Fruit fly (Drosophila melanogaster) whole organism: ENCODE results near the gene CG32087.

Experiments
- CG8478 ChIP-seq: fragments of >200 bp; optimal IDR thresholded peaks from 2 replicates; lab custom pipeline; 2018; ENCODE audit warnings: inconsistent platforms
- Dll ChIP-seq: fragments of >200 bp; optimal IDR thresholded peaks from 2 replicates; lab custom pipeline; 2017
- EcR ChIP-seq, 2 experiments: fragments of >200 bp; optimal IDR thresholded peaks; 2 replicates each; lab custom pipeline; 2017; ENCODE audit warnings: missing biosample characterization in 2 of 2, missing genetic modification characterization in 2 of 2, missing genetic modification reagents in 2 of 2
- pan ChIP-seq: fragments of >200 bp; optimal IDR thresholded peaks from 2 replicates; lab custom pipeline; 2017
- psq ChIP-seq: fragments of >200 bp; optimal IDR thresholded peaks from 2 replicates; lab custom pipeline; 2017
- usp ChIP-seq: fragments of >200 bp; optimal IDR thresholded peaks from 2 replicates; lab custom pipeline; 2017; ENCODE audit warnings: missing biosample characterization, missing genetic modification characterization, mixed read lengths

The CG32087 gene

DNA sequence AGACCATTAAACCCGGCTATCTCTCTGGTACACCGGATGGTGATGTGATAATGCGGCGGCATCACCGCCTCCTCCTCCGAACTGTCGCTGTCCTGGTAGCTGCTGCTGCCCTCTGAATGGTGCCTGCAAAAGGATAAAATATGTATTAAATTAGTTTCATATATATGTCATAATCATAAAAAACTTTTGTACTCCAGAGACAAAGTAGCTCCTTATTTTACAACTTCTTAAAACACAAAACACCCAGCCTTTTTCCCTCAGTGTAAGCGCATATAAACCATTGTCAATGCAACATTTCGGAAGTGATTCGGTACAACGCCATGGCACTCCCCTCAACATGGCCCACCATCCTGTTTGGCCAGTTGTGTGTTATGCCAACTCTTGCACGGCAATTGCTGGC is 30.3 kb upstream of the CG32087 start:
- TF ChIP-seq pan (lab: Kevin White, UChicago) (no peak), usp (GFP tag; lab: Kevin White, UChicago) (no peak), EcR (GFP tag; optimal IDR thresholded peaks at IDR 0.05; lab: Kevin White, UChicago) (no peak), psq (lab: Kevin White, UChicago) (no peak), Dll (lab: Kevin White, UChicago) (no peak), CG8478 (lab: Kevin White, UChicago) (no peak)

DNA sequence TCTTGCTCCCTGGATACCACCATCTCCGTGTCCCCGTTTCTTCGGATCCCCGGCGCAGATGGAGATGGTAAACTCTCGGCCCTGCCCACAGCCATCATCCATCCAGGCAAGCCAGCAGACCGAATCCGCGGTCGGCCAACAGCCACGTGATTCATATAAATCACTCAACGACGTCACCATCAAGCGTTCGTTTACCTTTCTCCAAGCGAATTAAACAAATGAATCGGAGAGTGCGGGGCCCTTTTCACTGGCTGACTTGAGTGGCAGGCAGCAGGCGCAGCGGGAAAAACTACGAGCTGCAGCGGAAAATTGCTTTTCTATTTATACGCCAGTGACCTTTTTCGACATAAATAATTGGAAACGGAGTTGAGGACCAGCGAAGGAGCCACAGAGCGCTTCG is 28.4 kb upstream of the CG32087 start:
- TF ChIP-seq pan (lab: Kevin White, UChicago) (no peak), usp (GFP tag; lab: Kevin White, UChicago) (no peak), EcR (GFP tag; optimal IDR thresholded peaks at IDR 0.05; lab: Kevin White, UChicago) (peak in 1 of 2 experiments; percentile 77), CG8478 (lab: Kevin White, UChicago) (no peak), psq (lab: Kevin White, UChicago) (no peak), Dll (lab: Kevin White, UChicago) (no peak)

DNA sequence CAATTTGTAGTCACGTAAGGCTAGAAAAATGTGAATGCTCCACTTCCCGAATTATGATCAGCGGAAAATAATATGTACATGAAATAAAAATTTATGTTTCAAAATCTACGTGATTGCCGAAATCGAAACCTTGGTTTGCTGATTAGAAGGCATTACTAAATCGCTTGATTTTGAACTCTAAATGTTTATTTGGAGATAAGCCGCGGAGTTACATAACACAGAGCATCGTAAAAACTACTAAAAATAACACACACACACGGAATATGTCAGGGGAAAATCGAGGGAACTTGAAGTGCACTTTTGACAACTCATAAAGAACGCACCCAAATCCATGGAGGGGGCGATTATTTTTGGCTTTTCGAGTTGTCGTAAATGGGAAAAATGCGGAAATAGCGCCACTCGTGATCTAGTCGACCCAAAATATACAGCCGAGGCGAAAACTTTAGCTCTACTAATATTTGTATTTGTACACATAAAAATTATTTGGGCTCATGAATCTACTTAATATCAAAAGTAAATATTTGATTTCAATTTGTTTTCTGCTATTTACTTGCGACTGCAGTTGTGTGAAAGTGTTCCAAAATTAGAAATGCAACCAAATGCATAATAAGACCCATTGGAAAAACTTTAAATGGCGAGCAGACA is 26.9 kb upstream of the CG32087 start:
- TF ChIP-seq psq (lab: Kevin White, UChicago) (no peak), Dll (lab: Kevin White, UChicago) (no peak), usp (GFP tag; lab: Kevin White, UChicago) (no peak), pan (lab: Kevin White, UChicago) (no peak), EcR (GFP tag; optimal IDR thresholded peaks at IDR 0.05; lab: Kevin White, UChicago) (no peak), CG8478 (lab: Kevin White, UChicago) (no peak)

DNA sequence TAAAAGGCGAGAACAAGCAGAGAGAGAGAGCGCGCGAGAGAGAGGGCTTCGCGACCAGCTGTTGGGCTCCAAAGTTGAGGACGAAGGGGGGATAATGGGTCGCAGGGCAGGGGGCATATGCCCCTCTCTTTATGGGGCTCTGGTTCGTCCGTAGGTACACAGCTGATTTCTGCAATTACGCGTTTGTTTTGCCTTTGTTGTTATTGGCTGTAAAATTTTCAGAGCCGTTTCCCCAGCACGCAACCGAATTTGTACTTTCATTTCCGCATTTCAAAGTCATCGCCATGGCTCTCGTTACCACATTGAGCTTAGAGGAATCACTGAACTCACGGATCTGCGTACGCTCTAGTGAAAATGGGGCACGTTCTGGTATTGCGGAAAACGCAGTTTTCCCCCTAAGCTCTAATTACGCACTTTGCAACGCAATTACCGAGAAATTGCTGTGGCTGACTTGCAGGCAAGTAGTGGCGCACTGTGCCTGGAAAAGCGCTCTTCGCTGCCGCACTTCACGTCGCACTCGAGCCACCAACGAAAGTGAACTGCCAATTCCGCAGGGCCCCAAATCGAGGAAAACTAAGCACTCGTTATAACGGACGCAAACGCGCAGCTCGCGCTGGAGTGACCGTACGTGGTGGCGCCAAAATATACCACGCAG is 23.8 kb upstream of the CG32087 start, which contains the start of gene CG11658:
CG11658 (minus strand) TSS at position 576 of the 655 bp plus-strand sequence.
- TF ChIP-seq usp (GFP tag; lab: Kevin White, UChicago) (no peak), EcR (GFP tag; optimal IDR thresholded peaks at IDR 0.05; lab: Kevin White, UChicago) (no peak), Dll (lab: Kevin White, UChicago) (peak; percentile 97), psq (lab: Kevin White, UChicago) (no peak), pan (lab: Kevin White, UChicago) (no peak), CG8478 (lab: Kevin White, UChicago) (no peak)

DNA sequence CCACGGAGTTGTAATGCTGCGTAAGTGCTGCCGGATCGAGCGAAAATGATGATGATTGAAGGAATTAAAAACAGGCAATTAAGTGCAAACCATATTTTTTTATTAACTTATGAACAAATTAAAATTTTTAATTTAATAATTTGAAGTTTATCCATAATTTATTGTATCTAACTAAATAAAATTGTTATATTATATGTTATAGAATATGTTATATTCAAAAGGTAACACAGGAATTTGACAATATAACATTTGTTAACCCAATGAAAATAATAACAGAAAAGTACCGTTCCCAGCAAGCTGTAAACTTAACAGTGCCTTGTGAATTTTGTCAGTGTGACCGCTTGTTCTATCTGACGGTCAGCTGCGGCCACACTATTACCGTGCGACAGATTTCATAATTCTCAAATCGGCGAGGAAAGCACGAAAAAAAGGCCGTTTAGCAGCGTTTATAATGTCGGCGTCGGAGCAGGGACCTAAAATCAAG is 23.3 kb upstream of the CG32087 start, which contains the start of the genes Ccdc56 and mtTFB1:
Ccdc56 (plus strand) TSS at position 347 of the 484 bp plus-strand sequence.
mtTFB1 (plus strand) TSS at position 347 of the 484 bp plus-strand sequence.
- TF ChIP-seq EcR (GFP tag; optimal IDR thresholded peaks at IDR 0.05; lab: Kevin White, UChicago): no peak
- no peak for TF ChIP-seq pan (lab: Kevin White, UChicago)
- no peak for TF ChIP-seq CG8478 (lab: Kevin White, UChicago)

DNA sequence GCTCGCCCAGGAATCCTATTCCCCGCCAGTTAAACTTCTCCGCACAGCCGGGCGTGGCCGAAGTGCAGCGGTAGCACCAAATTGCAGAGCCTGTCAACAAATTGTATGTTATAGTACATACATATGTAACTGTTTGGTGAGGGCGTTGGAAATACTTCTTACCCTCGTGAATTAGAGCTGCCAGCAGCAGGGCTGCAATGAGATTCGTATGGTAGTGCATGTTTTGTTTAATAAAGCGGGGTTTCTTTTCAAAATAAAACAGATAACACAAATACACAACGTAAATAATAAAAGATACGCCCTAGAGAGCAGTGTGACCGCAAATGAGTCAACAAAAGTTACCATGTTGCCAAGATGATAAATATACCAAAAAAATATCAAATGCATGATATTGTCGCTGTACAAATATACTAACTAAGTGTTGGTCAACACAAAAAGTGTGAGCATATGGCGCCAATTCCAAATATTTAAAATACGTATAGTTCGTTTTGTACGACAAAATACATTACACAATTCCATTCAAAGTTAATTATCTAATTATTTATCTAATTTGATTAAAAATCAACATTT is 20.8 kb upstream of the CG32087 start, which contains the start of gene crim:
crim (minus strand) TSS at position 328 of the 570 bp plus-strand sequence.
- no peak for TF ChIP-seq pan (lab: Kevin White, UChicago)

DNA sequence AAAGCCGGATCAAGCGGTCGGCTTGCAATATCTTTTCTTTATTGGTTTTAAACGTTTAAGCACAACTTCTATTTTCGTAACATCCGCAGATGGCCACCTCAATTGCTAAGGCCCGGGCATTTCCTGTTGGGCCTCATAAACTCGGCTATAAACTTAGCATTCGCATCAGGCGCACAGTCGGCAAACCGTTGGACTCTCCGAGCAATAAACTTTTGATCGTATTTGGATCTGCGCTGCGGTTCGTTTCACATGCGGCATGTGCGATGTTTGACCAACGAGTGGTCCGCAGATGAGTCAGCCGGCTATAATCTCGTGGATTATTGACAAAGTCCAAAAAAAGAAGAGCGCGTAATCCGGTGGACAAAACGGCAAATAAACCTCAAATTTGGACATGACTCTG is 20.2 kb upstream of the CG32087 start:
- no peak for TF ChIP-seq pan (lab: Kevin White, UChicago)
- no peak for TF ChIP-seq Dll (lab: Kevin White, UChicago)
- TF ChIP-seq usp (GFP tag; lab: Kevin White, UChicago): no peak
- TF ChIP-seq psq (lab: Kevin White, UChicago): no peak
- TF ChIP-seq EcR (GFP tag; optimal IDR thresholded peaks at IDR 0.05; lab: Kevin White, UChicago): no peak
- no peak for TF ChIP-seq CG8478 (lab: Kevin White, UChicago)

DNA sequence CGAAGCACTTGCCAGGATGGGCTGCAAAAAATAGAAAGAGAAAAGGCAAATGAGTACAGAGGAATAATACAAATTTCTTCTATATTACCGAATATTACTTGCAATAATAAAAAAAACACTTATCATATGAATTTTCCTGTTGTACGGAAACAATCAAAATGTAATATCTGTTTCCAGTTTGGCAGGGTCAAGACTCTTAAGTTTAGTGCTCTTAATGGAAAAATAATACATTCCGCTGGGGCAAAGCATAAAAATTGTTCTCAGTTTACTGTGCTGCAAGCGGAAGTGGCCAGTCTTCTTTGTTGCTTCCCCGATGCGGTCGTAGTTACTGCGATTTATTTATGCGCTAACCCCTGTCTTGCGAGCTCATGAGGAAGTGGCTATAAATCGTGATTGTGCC is 19.1 kb upstream of the CG32087 start:
- no peak for TF ChIP-seq psq (lab: Kevin White, UChicago)
- TF ChIP-seq pan (lab: Kevin White, UChicago): no peak
- no peak for TF ChIP-seq Dll (lab: Kevin White, UChicago)
- no peak for TF ChIP-seq CG8478 (lab: Kevin White, UChicago)
- TF ChIP-seq usp (GFP tag; lab: Kevin White, UChicago): no peak
- TF ChIP-seq EcR (GFP tag; optimal IDR thresholded peaks at IDR 0.05; lab: Kevin White, UChicago): no peak

DNA sequence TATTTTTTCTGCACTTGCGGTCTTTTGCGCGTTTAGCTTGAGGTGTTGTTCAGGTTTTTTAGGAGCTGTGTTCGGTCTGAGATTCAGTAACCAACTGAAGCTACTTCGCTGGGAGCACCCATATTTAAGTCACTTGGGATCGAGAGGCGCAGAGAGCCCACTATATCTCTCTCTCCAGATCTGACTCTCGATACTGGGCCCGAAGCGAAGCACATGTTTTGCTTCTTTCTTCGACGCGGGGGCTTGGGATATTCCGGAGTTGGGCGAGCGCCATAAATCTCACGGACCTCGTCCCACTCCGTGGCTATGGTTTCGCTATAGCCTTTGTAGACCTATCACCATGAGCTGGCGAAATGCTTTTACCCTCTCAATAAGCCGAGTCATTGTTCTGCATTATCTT is 16.8 kb upstream of the CG32087 start, which contains the start of gene CG14132:
CG14132 (minus strand) TSS at position 99 of the 400 bp plus-strand sequence.
- TF ChIP-seq pan (lab: Kevin White, UChicago): no peak
- peak; percentile 15 for TF ChIP-seq Dll (lab: Kevin White, UChicago)

DNA sequence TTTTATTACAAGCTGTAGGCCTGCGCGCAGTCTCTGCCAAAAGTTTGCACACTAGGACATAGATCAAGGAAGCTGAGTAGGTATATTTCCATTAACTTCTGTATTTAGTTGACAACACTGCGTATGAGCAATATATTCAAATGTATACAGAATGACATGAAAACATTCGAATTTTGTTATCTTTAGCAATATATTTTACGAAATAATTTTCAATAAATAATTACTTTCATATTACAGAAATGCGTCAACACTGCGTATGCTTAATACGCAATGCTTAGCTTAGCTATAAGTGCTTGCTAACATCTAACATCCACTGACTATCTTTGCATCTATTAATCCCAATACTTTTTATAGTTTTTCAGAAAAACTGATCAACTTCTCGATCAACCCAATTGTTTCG is 15.6 kb upstream of the CG32087 start:
- TF ChIP-seq CG8478 (lab: Kevin White, UChicago) (no peak), Dll (lab: Kevin White, UChicago) (no peak), psq (lab: Kevin White, UChicago) (no peak), EcR (GFP tag; optimal IDR thresholded peaks at IDR 0.05; lab: Kevin White, UChicago) (no peak), usp (GFP tag; lab: Kevin White, UChicago) (no peak), pan (lab: Kevin White, UChicago) (no peak)

DNA sequence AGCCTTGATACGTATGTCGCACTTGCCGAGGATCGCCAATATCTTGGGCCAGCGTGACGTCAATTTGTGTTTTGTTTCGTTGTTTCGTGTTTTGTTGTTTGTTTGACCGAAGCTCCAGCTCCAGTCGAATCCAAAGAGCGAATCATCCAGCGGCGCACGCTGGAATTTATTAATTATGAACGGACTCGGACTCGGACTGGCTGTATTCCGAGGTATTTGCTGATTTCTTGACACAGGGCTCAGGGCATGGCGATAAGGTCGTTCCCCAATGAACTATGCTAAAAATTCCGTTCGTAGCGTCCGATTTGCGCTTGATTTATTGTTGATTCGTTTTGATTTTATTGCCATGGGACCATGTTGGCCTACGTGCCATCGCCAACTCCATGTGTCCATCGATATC is 15.0 kb upstream of the CG32087 start:
- TF ChIP-seq Dll (lab: Kevin White, UChicago): no peak
- no peak for TF ChIP-seq psq (lab: Kevin White, UChicago)
- TF ChIP-seq CG8478 (lab: Kevin White, UChicago): no peak
- TF ChIP-seq usp (GFP tag; lab: Kevin White, UChicago): no peak
